Fruit fly (Drosophila melanogaster) whole organism, pupa: Measurements from ENCODE around the gene CG13047.

Experiments
- CG12605 ChIP-seq: fragments of 200-800 bp; sonication (Bioruptor generic); IDR thresholded peaks from 2 replicates; pipeline ENCODE4 v1.3.6; 2022; ENCODE audit warnings: missing biosample characterization, missing genetic modification characterization
- CG13204 ChIP-seq: fragments of 200-800 bp; sonication (Bioruptor generic); optimal IDR thresholded peaks from 2 replicates; lab custom pipeline; 2018; ENCODE audit warnings: missing biosample characterization, mild to moderate bottlenecking, missing genetic modification characterization, moderate library complexity
- CG15710 ChIP-seq: fragments of 200-800 bp; sonication (Bioruptor generic); optimal IDR thresholded peaks from 2 replicates; lab custom pipeline; 2018; ENCODE audit warnings: missing biosample characterization, mild to moderate bottlenecking, missing genetic modification characterization, moderate library complexity
- CG32121 ChIP-seq: fragments of 200-800 bp; sonication (Bioruptor generic); IDR thresholded peaks from 2 replicates; pipeline ENCODE4 v1.3.6; 2022; ENCODE audit warnings: missing biosample characterization, missing genetic modification characterization
- CG34367 ChIP-seq: fragments of 200-800 bp; sonication (Bioruptor generic); optimal IDR thresholded peaks from 2 replicates; lab custom pipeline; 2018; ENCODE audit warnings: missing biosample characterization, mild to moderate bottlenecking, missing genetic modification characterization
- CG8159 ChIP-seq: fragments of 200-800 bp; sonication (Bioruptor generic); optimal IDR thresholded peaks from 3 replicates; lab custom pipeline; 2018; ENCODE audit warnings: missing biosample characterization, mild to moderate bottlenecking, missing genetic modification characterization, moderate library complexity
- CG8301 ChIP-seq: fragments of 200-800 bp; sonication (Bioruptor generic); optimal IDR thresholded peaks from 2 replicates; lab custom pipeline; 2018; ENCODE audit warnings: missing biosample characterization, mild to moderate bottlenecking, missing genetic modification characterization
- Pif1A ChIP-seq: fragments of 200-800 bp; sonication (Bioruptor generic); optimal IDR thresholded peaks from 3 replicates; lab custom pipeline; 2016; ENCODE audit warnings: missing biosample characterization, missing genetic modification characterization
- Pif1B ChIP-seq: fragments of 200-800 bp; sonication (Bioruptor generic); optimal IDR thresholded peaks from 3 replicates; lab custom pipeline; 2016; ENCODE audit warnings: missing biosample characterization, missing genetic modification characterization
- gl ChIP-seq: fragments of 200-800 bp; sonication (Bioruptor generic); optimal IDR thresholded peaks from 2 replicates; lab custom pipeline; 2018; ENCODE audit warnings: missing biosample characterization, mild to moderate bottlenecking, missing genetic modification characterization
- rn ChIP-seq: fragments of 200-800 bp; sonication (Bioruptor generic); IDR thresholded peaks from 2 replicates; pipeline ENCODE4 v1.3.6; 2022; ENCODE audit warnings: missing biosample characterization, missing genetic modification characterization

- TF ChIP-seq Pif1A: no peak
- no peak for TF ChIP-seq rn (GFP tag; lab: Robert Waterston, UW)
- TF ChIP-seq CG34367 (tag; lab: Kevin White, UChicago): no peak
- no peak for TF ChIP-seq gl (tag; lab: Kevin White, UChicago)
- TF ChIP-seq Pif1B (GFP tag; lab: Kevin White, UChicago): no peak
- no peak for TF ChIP-seq CG15710 (tag; lab: Kevin White, UChicago)
- no peak for TF ChIP-seq CG8301 (tag; lab: Kevin White, UChicago)
- TF ChIP-seq CG13204 (GFP tag; lab: Kevin White, UChicago): no peak
- TF ChIP-seq CG32121 (GFP tag; lab: Robert Waterston, UW): no peak
- TF ChIP-seq CG12605 (GFP tag; lab: Robert Waterston, UW): no peak
- no peak for TF ChIP-seq CG8159 (tag; lab: Kevin White, UChicago)
Observed at dm6 chr3L:16317724-16318123, 32.5 kb upstream of the CG13047 start, which contains the start of gene Nplp3.
